Fruit fly (Drosophila melanogaster): ENCODE measurements around the gene Ing3.

dm6 chrX:18657012-18657411, 4.1 kb upstream of the Ing3 start, which contains the start of gene CG6659:
- TF ChIP-seq CG3032 (tag; optimal IDR thresholded peaks at IDR 0.05) = no peak
- no peak for TF ChIP-seq Hr39 (GFP tag; optimal IDR thresholded peaks at IDR 0.05)
- no peak for TF ChIP-seq CG15336 (GFP tag; IDR thresholded peaks at IDR 0.05)
- no peak for TF ChIP-seq net (GFP tag; optimal IDR thresholded peaks at IDR 0.05)
- TF ChIP-seq CG34406 (GFP tag; optimal IDR thresholded peaks at IDR 0.05) = no peak
- no peak for TF ChIP-seq Sox14 (GFP tag; optimal IDR thresholded peaks at IDR 0.05)
- TF ChIP-seq OdsH (GFP tag; optimal IDR thresholded peaks at IDR 0.05) = no peak
- TF ChIP-seq CG9139 (GFP tag; optimal IDR thresholded peaks at IDR 0.05) = no peak
- TF ChIP-seq CG8319 (GFP tag; optimal IDR thresholded peaks at IDR 0.05) = no peak
- TF ChIP-seq CG16779 (tag; optimal IDR thresholded peaks at IDR 0.05) = no peak
